Worm (Caenorhabditis elegans): ENCODE data around the gene srbc-31.

- TF ChIP-seq him-1 (tag; optimal IDR thresholded peaks at IDR 0.05) (no peak), W03F9.2 (tag; optimal IDR thresholded peaks at IDR 0.05) (no peak)
Observed at ce11 chrV:3455135-3455747, 22.2 kb downstream of the srbc-31 start.

Data from whole organism, L4/young adult.